Fruit fly (Drosophila melanogaster) whole organism, pupa: Measurements from ENCODE around the gene Vps26.

Source experiments
- CG10348 ChIP-seq: fragments of 200-800 bp; sonication (Bioruptor generic); IDR thresholded peaks from 2 replicates; pipeline ENCODE4 v1.3.6; 2022; ENCODE audit warnings: missing biosample characterization, missing genetic modification characterization
- CG12605 ChIP-seq: fragments of 200-800 bp; sonication (Bioruptor generic); IDR thresholded peaks from 2 replicates; pipeline ENCODE4 v1.3.6; 2022; ENCODE audit warnings: missing biosample characterization, missing genetic modification characterization
- CG13204 ChIP-seq: fragments of 200-800 bp; sonication (Bioruptor generic); optimal IDR thresholded peaks from 2 replicates; lab custom pipeline; 2018; ENCODE audit warnings: missing biosample characterization, mild to moderate bottlenecking, missing genetic modification characterization, moderate library complexity
- CG14655 ChIP-seq: fragments of 200-800 bp; sonication (Bioruptor generic); optimal IDR thresholded peaks from 3 replicates; lab custom pipeline; 2017; ENCODE audit warnings: mild to moderate bottlenecking, missing biosample characterization, missing genetic modification reagents, missing genetic modification characterization
- CG15710 ChIP-seq: fragments of 200-800 bp; sonication (Bioruptor generic); optimal IDR thresholded peaks from 2 replicates; lab custom pipeline; 2018; ENCODE audit warnings: missing biosample characterization, mild to moderate bottlenecking, missing genetic modification characterization, moderate library complexity
- CG17806 ChIP-seq: fragments of 200-800 bp; sonication (Bioruptor generic); optimal IDR thresholded peaks from 2 replicates; lab custom pipeline; 2018; ENCODE audit warnings: missing biosample characterization, mild to moderate bottlenecking, missing genetic modification characterization, moderate library complexity
- CG32121 ChIP-seq: fragments of 200-800 bp; sonication (Bioruptor generic); IDR thresholded peaks from 2 replicates; pipeline ENCODE4 v1.3.6; 2022; ENCODE audit warnings: missing biosample characterization, missing genetic modification characterization
- CG34367 ChIP-seq: fragments of 200-800 bp; sonication (Bioruptor generic); optimal IDR thresholded peaks from 2 replicates; lab custom pipeline; 2018; ENCODE audit warnings: missing biosample characterization, mild to moderate bottlenecking, missing genetic modification characterization
- CG4496 ChIP-seq: fragments of 200-800 bp; sonication (Bioruptor generic); IDR thresholded peaks from 3 replicates; pipeline ENCODE4 v1.3.6; 2022; ENCODE audit warnings: missing biosample characterization, missing genetic modification characterization
- CG8159 ChIP-seq: fragments of 200-800 bp; sonication (Bioruptor generic); optimal IDR thresholded peaks from 3 replicates; lab custom pipeline; 2018; ENCODE audit warnings: missing biosample characterization, mild to moderate bottlenecking, missing genetic modification characterization, moderate library complexity
- CG8301 ChIP-seq: fragments of 200-800 bp; sonication (Bioruptor generic); optimal IDR thresholded peaks from 2 replicates; lab custom pipeline; 2018; ENCODE audit warnings: missing biosample characterization, mild to moderate bottlenecking, missing genetic modification characterization
- CG9948 ChIP-seq: fragments of 200-800 bp; sonication (Bioruptor generic); optimal IDR thresholded peaks from 2 replicates; lab custom pipeline; 2018; ENCODE audit warnings: missing biosample characterization, mild to moderate bottlenecking, missing genetic modification characterization, moderate library complexity
- D1 ChIP-seq: fragments of 200-800 bp; sonication (Bioruptor generic); optimal IDR thresholded peaks from 2 replicates; lab custom pipeline; 2018; ENCODE audit warnings: missing biosample characterization, mild to moderate bottlenecking, missing genetic modification characterization, moderate library complexity
- EcR ChIP-seq: fragments of 200-800 bp; sonication (Bioruptor generic); optimal IDR thresholded peaks from 3 replicates; lab custom pipeline; 2019; ENCODE audit warnings: missing biosample characterization, missing genetic modification characterization, mild to moderate bottlenecking, moderate library complexity, missing genetic modification reagents
- Ets98B ChIP-seq: fragments of 200-800 bp; sonication (Bioruptor generic); IDR thresholded peaks from 2 replicates; pipeline ENCODE4 v1.3.6; 2022; ENCODE audit warnings: missing biosample characterization, missing genetic modification characterization
- Pif1A ChIP-seq: fragments of 200-800 bp; sonication (Bioruptor generic); optimal IDR thresholded peaks from 3 replicates; lab custom pipeline; 2016; ENCODE audit warnings: missing biosample characterization, missing genetic modification characterization
- Pif1B ChIP-seq: fragments of 200-800 bp; sonication (Bioruptor generic); optimal IDR thresholded peaks from 3 replicates; lab custom pipeline; 2016; ENCODE audit warnings: missing biosample characterization, missing genetic modification characterization
- Snoo ChIP-seq: fragments of 200-800 bp; sonication (Bioruptor generic); optimal IDR thresholded peaks from 3 replicates; lab custom pipeline; 2017; ENCODE audit warnings: missing biosample characterization, mild to moderate bottlenecking, missing genetic modification characterization, inconsistent platforms
- fd96Ca ChIP-seq: fragments of 200-800 bp; sonication (Bioruptor generic); IDR thresholded peaks from 3 replicates; pipeline ENCODE4 v1.3.6; 2022; ENCODE audit warnings: missing biosample characterization, missing genetic modification characterization
- gl ChIP-seq: fragments of 200-800 bp; sonication (Bioruptor generic); optimal IDR thresholded peaks from 2 replicates; lab custom pipeline; 2018; ENCODE audit warnings: missing biosample characterization, mild to moderate bottlenecking, missing genetic modification characterization
- rn ChIP-seq: fragments of 200-800 bp; sonication (Bioruptor generic); IDR thresholded peaks from 2 replicates; pipeline ENCODE4 v1.3.6; 2022; ENCODE audit warnings: missing biosample characterization, missing genetic modification characterization

Vps26 gene

DNA sequence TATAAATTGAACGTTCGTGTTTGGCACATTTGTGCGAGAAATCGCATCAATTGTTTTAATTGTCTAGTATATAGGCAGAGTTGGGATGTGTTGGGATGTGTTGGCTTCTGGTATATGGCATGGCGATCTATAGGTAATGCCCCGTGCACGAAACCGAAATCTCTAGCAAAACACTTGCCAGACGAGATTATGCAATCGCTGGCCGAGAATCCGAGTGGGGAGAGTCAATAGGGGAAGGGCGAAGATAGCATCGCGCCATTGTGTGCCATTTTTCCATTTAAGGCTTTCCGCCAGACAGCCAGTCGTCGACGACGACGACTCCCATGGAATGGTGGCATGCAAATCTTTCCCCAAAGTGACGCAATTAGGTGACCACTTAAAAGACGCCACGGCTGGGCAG is 18.8 kb upstream of the Vps26 start:
- TF ChIP-seq gl (no peak), CG17806 (tag; lab: Kevin White, UChicago) (no peak), CG34367 (tag; lab: Kevin White, UChicago) (no peak), CG12605 (GFP tag; lab: Robert Waterston, UW) (no peak)

DNA sequence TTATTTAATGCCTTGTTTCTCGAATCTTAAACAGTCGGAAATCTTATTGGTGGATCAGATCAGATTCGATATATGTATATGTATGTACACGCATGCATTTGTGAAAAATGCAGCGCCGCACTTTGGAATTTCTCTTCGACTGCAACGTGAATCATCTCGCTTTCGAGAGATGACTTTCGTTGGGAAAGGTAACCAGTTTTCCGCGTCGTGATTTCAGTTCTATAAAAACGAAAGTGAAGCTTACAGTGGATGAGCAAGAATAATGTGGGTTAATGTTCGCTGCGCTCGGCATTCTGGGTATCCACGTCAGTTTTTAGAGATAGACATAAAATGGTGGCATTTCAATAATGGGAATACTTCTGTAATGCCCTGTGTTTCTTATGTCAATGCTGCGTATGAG is 17.0 kb upstream of the Vps26 start:
- TF ChIP-seq fd96Ca (GFP tag; lab: Robert Waterston, UW) (no peak), CG8301 (tag; lab: Kevin White, UChicago) (peak; percentile 27), EcR (peak; percentile 14)

- TF ChIP-seq CG34367 (tag; lab: Kevin White, UChicago) (peak; percentile 20), Ets98B (peak; percentile 11; the same call in 1 of the 2 replicates), fd96Ca (GFP tag; lab: Robert Waterston, UW) (peak; percentile 53; the same call in 2 of the 3 replicates), gl (no peak), CG10348 (GFP tag; lab: Robert Waterston, UW) (no peak), CG12605 (GFP tag; lab: Robert Waterston, UW) (no peak), D1 (tag; lab: Kevin White, UChicago) (no peak), CG17806 (tag; lab: Kevin White, UChicago) (peak; percentile 29), CG8301 (tag; lab: Kevin White, UChicago) (peak; percentile 52), CG9948 (tag; lab: Kevin White, UChicago) (peak; percentile 27), CG8159 (tag; lab: Kevin White, UChicago) (peak; percentile 51), Pif1A (GFP tag; lab: Kevin White, UChicago) (no peak), CG13204 (GFP tag; lab: Kevin White, UChicago) (no peak), CG14655 (GFP tag; lab: Kevin White, UChicago) (no peak), CG32121 (GFP tag; lab: Robert Waterston, UW) (peak; percentile 33; the same call in 1 of the 2 replicates), Snoo (peak; percentile 30), CG15710 (tag; lab: Kevin White, UChicago) (peak; percentile 28), CG4496 (peak; percentile 66), Pif1B (GFP tag; lab: Kevin White, UChicago) (peak; percentile 55)
- TF ChIP-seq, all 21 proteins: peak for 12
These were observed 14.8 kb upstream of the Vps26 start, which contains the start of gene Lamtor5 for dm6 chrX:1858867-1859266. Gene Lamtor5 (minus strand): TSS chrX:1858971.

dm6 chrX:1861620-1862184 is 12.0 kb upstream of the Vps26 start, which contains the start of gene deltaCOP:
Gene deltaCOP (minus strand): TSS chrX:1861790.
- TF ChIP-seq Snoo = peak; percentile 76
- peak; percentile 43 for TF ChIP-seq gl
- TF ChIP-seq CG13204 (GFP tag; lab: Kevin White, UChicago) = no peak
- TF ChIP-seq CG4496 = peak; percentile 69; the same call in 2 of the 3 replicates
- peak; percentile 75 for TF ChIP-seq Ets98B
- peak; percentile 15 for TF ChIP-seq EcR
- TF ChIP-seq CG12605 (GFP tag; lab: Robert Waterston, UW) = peak; percentile 52; the same call in 1 of the 2 replicates
- peak; percentile 86 for TF ChIP-seq fd96Ca (GFP tag; lab: Robert Waterston, UW)
- TF ChIP-seq CG14655 (GFP tag; lab: Kevin White, UChicago) = no peak
- no peak for TF ChIP-seq CG8301 (tag; lab: Kevin White, UChicago)
- TF ChIP-seq Pif1A (GFP tag; lab: Kevin White, UChicago) = no peak
- TF ChIP-seq D1 (tag; lab: Kevin White, UChicago) = no peak
- no peak for TF ChIP-seq CG8159 (tag; lab: Kevin White, UChicago)
- peak; percentile 75 for TF ChIP-seq CG15710 (tag; lab: Kevin White, UChicago)
- peak; percentile 63 for TF ChIP-seq CG9948 (tag; lab: Kevin White, UChicago)
- TF ChIP-seq rn (GFP tag; lab: Robert Waterston, UW) = peak; percentile 47; the same call in 1 of the 2 replicates
- TF ChIP-seq CG10348 (GFP tag; lab: Robert Waterston, UW) = peak; percentile 57
- TF ChIP-seq Pif1B (GFP tag; lab: Kevin White, UChicago) = no peak
- TF ChIP-seq CG32121 (GFP tag; lab: Robert Waterston, UW) = peak; percentile 70
- TF ChIP-seq CG17806 (tag; lab: Kevin White, UChicago) = peak; percentile 54
- no peak for TF ChIP-seq CG34367 (tag; lab: Kevin White, UChicago)
- TF ChIP-seq, all 21 proteins: peak for 13

DNA sequence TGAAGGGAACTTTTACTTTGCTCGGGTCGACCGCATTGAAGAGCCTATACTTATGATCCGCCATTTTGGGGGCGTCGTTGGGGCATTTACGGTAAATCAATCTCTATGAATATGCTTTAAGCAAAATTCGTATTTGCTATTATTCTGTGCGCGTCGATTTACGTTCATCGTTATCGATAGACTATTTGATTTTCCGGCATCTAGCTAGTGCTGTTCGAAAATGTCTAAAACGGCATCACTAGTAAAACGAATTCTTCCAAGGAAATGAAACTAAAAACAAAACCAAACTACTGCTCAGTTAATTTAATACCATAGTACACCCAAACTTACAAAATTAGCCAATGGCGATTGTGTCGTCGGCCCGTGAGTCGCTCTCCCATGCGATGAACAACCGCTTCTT is 8.0 kb upstream of the Vps26 start, which contains the start of the genes Gcna and MED18:
Gene Gcna (minus strand): TSS at position 163 of the 400 bp plus-strand sequence.
Gene MED18 (plus strand): TSS at position 237 of the 400 bp plus-strand sequence.
- TF ChIP-seq CG34367 (tag; lab: Kevin White, UChicago) (no peak), CG9948 (tag; lab: Kevin White, UChicago) (no peak)

DNA sequence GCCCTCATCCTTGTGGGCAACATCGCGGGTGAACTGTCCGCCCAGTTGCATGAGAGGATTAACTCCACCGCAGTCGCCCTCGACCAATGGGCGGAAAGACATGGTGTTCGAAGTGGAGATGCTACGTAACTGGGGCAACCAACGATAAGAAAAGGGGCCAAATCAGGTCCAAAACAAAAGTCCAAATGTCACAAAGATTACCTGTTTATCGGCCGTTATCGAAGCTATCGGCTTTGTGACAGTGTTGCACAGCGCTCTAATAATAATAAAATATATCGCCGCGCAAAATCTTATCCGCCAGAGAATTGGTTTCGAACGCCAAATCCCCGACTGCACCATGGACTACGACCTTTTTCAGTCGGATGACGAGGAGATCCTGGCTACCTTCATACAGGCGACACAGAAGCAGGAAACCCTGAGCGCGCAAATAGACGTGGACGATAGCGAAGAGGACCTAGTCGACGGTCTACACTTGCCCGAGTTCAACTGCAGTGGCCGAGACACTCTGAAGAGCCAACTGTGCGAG is 5.0 kb upstream of the Vps26 start, which contains the start of the genes CG14803 and Pex5:
Gene CG14803 (plus strand): TSS at position 285 of the 526 bp plus-strand sequence.
Gene Pex5 (minus strand): TSS at position 476 of the 526 bp plus-strand sequence.
- TF ChIP-seq CG34367 (tag; lab: Kevin White, UChicago) (no peak), Ets98B (peak; percentile 29; the same call in 1 of the 2 replicates), CG9948 (tag; lab: Kevin White, UChicago) (no peak)
